Worm (Caenorhabditis elegans) whole organism, L4/young adult: Measurements from ENCODE around the gene ceh-53.

ENCODE experiments used
- W03F9.2 ChIP-seq: fragments of 150-350 bp; optimal IDR thresholded peaks from 2 replicates; lab custom pipeline; 2014; ENCODE audit warnings: missing biosample characterization, missing genetic modification characterization
- dao-5 ChIP-seq: sonication (generic microtip); optimal IDR thresholded peaks from 2 replicates; lab custom pipeline; 2016; ENCODE audit warnings: missing genotype, missing genetic modification characterization, moderate library complexity, missing compliant biosample characterization

- TF ChIP-seq dao-5 (tag; lab: Kevin White, UChicago) (no peak), W03F9.2 (no peak)
Measured at ce11 chrIV:3526144-3526797, 28.3 kb downstream of the ceh-53 start.
